Worm (Caenorhabditis elegans) whole organism, dauer: ENCODE measurements around the gene sre-8.
"Not testable (repeated sequence)": the region's sequence is repeated elsewhere in the genome, so short reads cannot be mapped to it uniquely, and the experiment has no call there.

Experiments used
- unc-62 ChIP-seq: sonication (generic microtip); optimal IDR thresholded peaks from 2 replicates; lab custom pipeline; 2017; ENCODE audit warnings: missing biosample characterization, missing genetic modification reagents, missing genetic modification characterization

The sre-8 gene

DNA sequence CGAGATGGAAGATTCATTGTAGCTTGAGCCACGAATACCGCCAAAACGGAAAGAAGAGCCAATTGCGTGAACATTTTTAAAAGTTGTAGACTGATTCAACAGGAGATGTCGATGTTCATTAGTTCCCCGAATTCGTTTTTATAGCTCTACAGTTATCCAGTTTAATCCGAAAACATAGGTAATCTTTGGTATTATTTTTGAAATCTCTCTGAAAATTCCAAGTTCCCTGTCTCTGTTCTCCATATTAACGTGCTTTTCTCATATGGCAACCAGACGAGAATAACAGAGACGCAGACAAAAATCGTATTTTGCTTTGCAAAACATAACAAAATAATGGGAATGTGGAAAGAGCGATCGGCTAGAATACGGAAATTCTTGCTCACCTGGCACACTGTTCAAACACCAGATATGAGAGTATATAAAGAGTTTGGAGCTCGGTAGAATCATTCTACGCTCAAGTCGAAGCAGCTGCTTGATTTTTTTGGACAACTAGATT lies 42.7 kb downstream of the sre-8 start, which contains the start of the genes spig-3 and F14D7.12:
Gene spig-3 (minus strand): TSS at position 101 of the 496 bp plus-strand sequence.
Gene F14D7.12 (plus strand): TSS at position 446 of the 496 bp plus-strand sequence.
- no peak for TF ChIP-seq unc-62 (GFP tag; lab: Kevin White, UChicago)

DNA sequence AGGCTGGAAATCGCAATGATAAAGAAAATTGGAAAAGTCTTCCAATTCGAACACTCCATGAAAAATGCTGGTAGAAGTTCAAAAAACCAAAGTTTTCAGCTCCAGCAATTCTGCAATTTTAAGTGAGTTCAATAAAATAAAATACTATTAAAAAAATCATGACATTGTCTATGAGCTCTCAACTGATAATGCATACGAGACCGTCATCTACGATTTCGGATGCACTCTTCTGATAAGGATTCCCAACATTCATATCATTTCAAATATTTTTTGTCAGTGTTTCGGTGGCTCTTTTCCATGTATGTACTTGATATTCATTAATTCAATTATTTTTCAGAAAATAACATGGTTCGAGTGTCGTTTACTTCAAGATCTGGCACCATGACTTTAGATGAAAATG lies 44.2 kb downstream of the sre-8 start, which contains the start of gene F14D7.6:
Gene F14D7.6 (plus strand): TSS at position 338 of the 400 bp plus-strand sequence.
- TF ChIP-seq unc-62 (GFP tag; lab: Kevin White, UChicago): no peak

DNA sequence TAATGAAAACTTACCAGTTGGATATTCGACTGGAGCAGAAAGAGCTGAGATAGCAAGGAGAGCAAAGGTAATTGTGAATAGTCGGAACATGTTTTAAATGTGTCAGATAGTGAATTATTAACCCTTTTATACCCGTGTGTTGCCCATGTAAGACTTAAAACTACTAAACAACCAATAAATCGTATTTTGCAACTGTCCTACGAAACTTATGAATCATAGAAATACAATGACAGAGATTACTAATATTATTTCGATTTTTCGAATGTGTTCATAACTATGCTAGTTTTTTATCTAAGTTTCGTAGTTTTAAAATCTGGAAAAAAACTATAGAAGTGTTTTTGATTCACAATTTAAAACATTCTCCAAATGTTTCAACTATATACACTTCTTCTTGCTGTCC lies 49.9 kb downstream of the sre-8 start, which contains the start of gene spig-4:
Gene spig-4 (minus strand): TSS at position 101 of the 400 bp plus-strand sequence.
- TF ChIP-seq unc-62 (GFP tag; lab: Kevin White, UChicago): not testable (repeated sequence)

DNA sequence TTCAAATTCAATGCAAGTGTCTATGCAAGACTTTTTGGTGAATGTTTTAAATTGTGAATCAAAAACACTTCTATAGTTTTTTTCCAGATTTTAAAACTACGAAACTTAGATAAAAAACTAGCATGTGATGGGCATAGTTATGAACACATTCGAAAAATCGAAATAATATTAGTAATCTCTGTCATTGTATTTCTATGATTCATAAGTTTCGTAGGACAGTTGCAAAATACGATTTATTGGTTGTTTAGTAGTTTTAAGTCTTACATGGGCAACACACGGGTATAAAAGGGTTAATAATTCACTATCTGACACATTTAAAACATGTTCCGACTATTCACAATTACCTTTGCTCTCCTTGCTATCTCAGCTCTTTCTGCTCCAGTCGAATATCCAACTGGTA lies 51.3 kb downstream of the sre-8 start, which contains the start of gene spig-5:
Gene spig-5 (plus strand): TSS at position 301 of the 400 bp plus-strand sequence.
- not testable (repeated sequence) for TF ChIP-seq unc-62 (GFP tag; lab: Kevin White, UChicago)
